Fruit fly (Drosophila melanogaster): Measurements from ENCODE around the gene alphaTub85E.

Gene alphaTub85E

DNA sequence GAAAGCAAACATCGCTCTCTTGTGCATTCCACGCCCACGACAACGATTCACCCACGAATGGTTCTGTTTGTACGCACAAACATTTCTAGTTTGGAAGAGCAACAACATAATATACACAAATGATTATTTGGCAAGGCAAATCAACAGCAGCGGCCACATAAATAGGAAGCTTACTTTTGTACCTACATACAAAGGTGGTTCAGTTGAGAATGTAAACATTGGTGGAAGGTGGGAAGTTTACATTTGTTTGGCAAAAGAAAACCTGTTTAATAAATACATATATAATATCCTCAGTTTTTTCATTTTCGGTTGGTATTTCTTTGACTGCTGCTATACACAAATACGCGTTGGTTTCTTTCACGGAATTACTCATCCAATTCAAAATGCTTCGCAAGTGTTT, 30.5 kb downstream of the alphaTub85E start (continued):
- peak; percentile 84 for TF ChIP-seq chn (GFP tag; optimal IDR thresholded peaks at IDR 0.05)
- no peak for TF ChIP-seq Dref (GFP tag; IDR thresholded peaks at IDR 0.05)
- peak; percentile 82 for TF ChIP-seq Camta (GFP tag; optimal IDR thresholded peaks at IDR 0.05)
- peak; percentile 81 for TF ChIP-seq tin (GFP tag; optimal IDR thresholded peaks at IDR 0.05)
- TF ChIP-seq otp (GFP tag; IDR thresholded peaks at IDR 0.05) = no peak
- TF ChIP-seq CG43689 (GFP tag; IDR thresholded peaks at IDR 0.05) = no peak
- no peak for TF ChIP-seq CG6175 (GFP tag; IDR thresholded peaks at IDR 0.05)
- TF ChIP-seq CG17912 (GFP tag; optimal IDR thresholded peaks at IDR 0.05) = no peak
- TF ChIP-seq CG11093 (GFP tag; IDR thresholded peaks at IDR 0.05) = peak; percentile 82; the same call in 2 of the 3 replicates
- no peak for TF ChIP-seq HLH4C (GFP tag; IDR thresholded peaks at IDR 0.05; ENCODE audit: partially characterized antibody)
- peak; percentile 84 for TF ChIP-seq org-1 (GFP tag; optimal IDR thresholded peaks at IDR 0.05)
- TF ChIP-seq twi (tag; optimal IDR thresholded peaks at IDR 0.05) = peak; percentile 61
- TF ChIP-seq D (optimal IDR thresholded peaks at IDR 0.05) = no peak
- TF ChIP-seq D (GFP tag; optimal IDR thresholded peaks at IDR 0.05) = peak; percentile 85
- TF ChIP-seq pho (GFP tag; optimal IDR thresholded peaks at IDR 0.05) = peak; percentile 77
- peak; percentile 63 for TF ChIP-seq slou (GFP tag; optimal IDR thresholded peaks at IDR 0.05)
- peak; percentile 81 for TF ChIP-seq CG2202 (tag; optimal IDR thresholded peaks at IDR 0.05)
- peak; percentile 85 for TF ChIP-seq CG6254 (GFP tag; optimal IDR thresholded peaks at IDR 0.05)
- TF ChIP-seq NC2β (GFP tag; optimal IDR thresholded peaks at IDR 0.05) = peak; percentile 71
- TF ChIP-seq Optix (GFP tag; IDR thresholded peaks at IDR 0.05) = no peak
- TF ChIP-seq ssp (GFP tag; IDR thresholded peaks at IDR 0.05) = no peak
- TF ChIP-seq Antp (GFP tag; optimal IDR thresholded peaks at IDR 0.05) = peak; percentile 71
- TF ChIP-seq Dll (GFP tag; IDR thresholded peaks at IDR 0.05; ENCODE audit: partially characterized antibody) = no peak
- peak; percentile 91 for TF ChIP-seq grau (tag; optimal IDR thresholded peaks at IDR 0.05)
- TF ChIP-seq dimm (GFP tag; IDR thresholded peaks at IDR 0.05) = no peak
- peak; percentile 6 for TF ChIP-seq pzg (GFP tag; optimal IDR thresholded peaks at IDR 0.05)
- peak; percentile 74 for TF ChIP-seq psq (GFP tag; optimal IDR thresholded peaks at IDR 0.05)
- TF ChIP-seq CG30431 (GFP tag; optimal IDR thresholded peaks at IDR 0.05) = peak; percentile 72
- TF ChIP-seq H15 (GFP tag; IDR thresholded peaks at IDR 0.05) = no peak
- TF ChIP-seq dysf (GFP tag; IDR thresholded peaks at IDR 0.05) = no peak
- peak; percentile 77 for TF ChIP-seq nerfin-1 (tag; optimal IDR thresholded peaks at IDR 0.05)
- TF ChIP-seq pfk (GFP tag; optimal IDR thresholded peaks at IDR 0.05) = no peak
- peak; percentile 65 for TF ChIP-seq CG34376 (GFP tag; optimal IDR thresholded peaks at IDR 0.05)
- peak; percentile 91 for TF ChIP-seq CG2712 (tag; optimal IDR thresholded peaks at IDR 0.05)
- no peak for TF ChIP-seq Dp (GFP tag; optimal IDR thresholded peaks at IDR 0.05)
- peak; percentile 92 for TF ChIP-seq BtbVII (GFP tag; optimal IDR thresholded peaks at IDR 0.05)
- TF ChIP-seq Atf6 (GFP tag; IDR thresholded peaks at IDR 0.05) = no peak
- peak; percentile 78 for TF ChIP-seq CG1602 (GFP tag; optimal IDR thresholded peaks at IDR 0.05)
- peak; percentile 95 for TF ChIP-seq lab (GFP tag; optimal IDR thresholded peaks at IDR 0.05)
- peak; percentile 90 for TF ChIP-seq CG12219 (GFP tag; optimal IDR thresholded peaks at IDR 0.05)
- TF ChIP-seq wor (GFP tag; IDR thresholded peaks at IDR 0.05) = no peak
- TF ChIP-seq CG12769 (tag; optimal IDR thresholded peaks at IDR 0.05) = peak; percentile 93
- TF ChIP-seq Doc2 (GFP tag; IDR thresholded peaks at IDR 0.05) = no peak
- TF ChIP-seq hbn (GFP tag; IDR thresholded peaks at IDR 0.05; ENCODE audit: partially characterized antibody) = no peak
- no peak for TF ChIP-seq Awh (GFP tag; IDR thresholded peaks at IDR 0.05)
- no peak for TF ChIP-seq Opbp (GFP tag; IDR thresholded peaks at IDR 0.05; ENCODE audit: partially characterized antibody)
- no peak for TF ChIP-seq klu (GFP tag; IDR thresholded peaks at IDR 0.05)
- no peak for TF ChIP-seq chinmo (GFP tag; IDR thresholded peaks at IDR 0.05; ENCODE audit: partially characterized antibody)
- no peak for TF ChIP-seq danr (GFP tag; IDR thresholded peaks at IDR 0.05)
- TF ChIP-seq ewg (GFP tag; optimal IDR thresholded peaks at IDR 0.05) = peak; percentile 80
- TF ChIP-seq Rx (GFP tag; IDR thresholded peaks at IDR 0.05) = no peak
- peak; percentile 89 for TF ChIP-seq sqz (GFP tag; optimal IDR thresholded peaks at IDR 0.05)

All from whole organism, embryonic.